Fruit fly (Drosophila melanogaster) whole organism, embryonic: Measurements from ENCODE around the gene CG32278.

ENCODE experiments used
- Abd-B ChIP-seq: fragments of 200-800 bp; sonication (Bioruptor generic); optimal IDR thresholded peaks from 2 replicates; lab custom pipeline; 2018; ENCODE audit warnings: missing biosample characterization, mild to moderate bottlenecking, missing genetic modification characterization, moderate library complexity
- CG10209 ChIP-seq: fragments of 200-800 bp; sonication (Bioruptor generic); optimal IDR thresholded peaks from 3 replicates; lab custom pipeline; 2017; ENCODE audit warnings: missing biosample characterization, mild to moderate bottlenecking, missing genetic modification characterization, missing genetic modification reagents
- CG10366 ChIP-seq: fragments of 200-800 bp; sonication (Bioruptor generic); IDR thresholded peaks from 2 replicates; pipeline ENCODE4 v1.3.6; 2022; ENCODE audit warnings: missing biosample characterization, missing genetic modification characterization
- CG11085 ChIP-seq: fragments of 200-800 bp; sonication (Bioruptor generic); IDR thresholded peaks from 2 replicates; pipeline ENCODE4 v1.3.6; 2022; ENCODE audit warnings: missing biosample characterization, missing genetic modification characterization
- CG11560 ChIP-seq: fragments of 200-800 bp; sonication (Bioruptor generic); IDR thresholded peaks from 3 replicates; pipeline ENCODE4 v1.3.6; 2022; ENCODE audit warnings: missing biosample characterization, missing genetic modification characterization
- CG12391 ChIP-seq: fragments of 200-800 bp; sonication (Bioruptor generic); optimal IDR thresholded peaks from 3 replicates; lab custom pipeline; 2018; ENCODE audit warnings: missing biosample characterization, mild to moderate bottlenecking, missing genetic modification characterization, moderate library complexity
- CG13287 ChIP-seq: fragments of 200-800 bp; sonication (Bioruptor generic); IDR thresholded peaks from 2 replicates; pipeline ENCODE4 v1.3.6; 2022; ENCODE audit warnings: missing biosample characterization, missing genetic modification characterization; ENCODE audit not compliant: partially characterized antibody
- CG14710 ChIP-seq: fragments of 200-800 bp; sonication (Bioruptor generic); optimal IDR thresholded peaks from 3 replicates; lab custom pipeline; 2019; ENCODE audit warnings: missing biosample characterization, mild to moderate bottlenecking, missing genetic modification characterization, moderate library complexity
- CG1792 ChIP-seq: fragments of 200-800 bp; sonication (Bioruptor generic); optimal IDR thresholded peaks from 2 replicates; lab custom pipeline; 2016; ENCODE audit warnings: missing biosample characterization, missing genetic modification characterization
- CG18011 ChIP-seq: fragments of 200-800 bp; sonication (Bioruptor generic); optimal IDR thresholded peaks from 2 replicates; lab custom pipeline; 2017; ENCODE audit warnings: missing biosample characterization, missing genetic modification characterization, mild to moderate bottlenecking, moderate library complexity, missing genotype
- CG18619 ChIP-seq: fragments of 200-800 bp; sonication (Bioruptor generic); optimal IDR thresholded peaks from 3 replicates; lab custom pipeline; 2017; ENCODE audit warnings: missing biosample characterization, mild to moderate bottlenecking, missing genetic modification characterization
- CG2712 ChIP-seq: fragments of 200-800 bp; optimal IDR thresholded peaks from 3 replicates; lab custom pipeline; 2019; ENCODE audit warnings: missing biosample characterization, mild to moderate bottlenecking, missing genetic modification characterization, moderate library complexity
- CG31441 ChIP-seq: fragments of 200-800 bp; sonication (Bioruptor generic); IDR thresholded peaks from 2 replicates; pipeline ENCODE4 v1.3.6; 2022; ENCODE audit warnings: missing biosample characterization, missing genetic modification characterization
- CG4282 ChIP-seq: fragments of 200-800 bp; sonication (Bioruptor generic); optimal IDR thresholded peaks from 2 replicates; lab custom pipeline; 2016; ENCODE audit warnings: missing biosample characterization, missing genetic modification characterization
- CG6791 ChIP-seq: fragments of 200-800 bp; sonication (Bioruptor generic); IDR thresholded peaks from 3 replicates; pipeline ENCODE4 v1.3.6; 2022; ENCODE audit warnings: missing biosample characterization, missing genetic modification characterization; ENCODE audit not compliant: partially characterized antibody
- CG6854 ChIP-seq: fragments of 200-800 bp; sonication (Bioruptor generic); optimal IDR thresholded peaks from 3 replicates; lab custom pipeline; 2017; ENCODE audit warnings: missing biosample characterization, mild to moderate bottlenecking, missing genetic modification characterization
- CG7372 ChIP-seq: fragments of 200-800 bp; sonication (Bioruptor generic); IDR thresholded peaks from 2 replicates; pipeline ENCODE4 v1.3.6; 2022; ENCODE audit warnings: missing biosample characterization, missing genetic modification characterization
- CG7745 ChIP-seq: fragments of 200-800 bp; sonication (Bioruptor generic); optimal IDR thresholded peaks from 2 replicates; lab custom pipeline; 2018; ENCODE audit warnings: missing biosample characterization, mild to moderate bottlenecking, missing genetic modification characterization, moderate library complexity
- CG8290 ChIP-seq, 3 experiments: fragments of 200-800 bp; sonication (Bioruptor generic); optimal IDR thresholded peaks; 2 replicates each; lab custom pipeline; 2016 to 2019; ENCODE audit warnings: missing biosample characterization in 3 of 3, missing genetic modification characterization in 3 of 3, mild to moderate bottlenecking in 2 of 3, moderate library complexity in 1 of 3
- Chrac-16 ChIP-seq: fragments of 200-800 bp; sonication (Bioruptor generic); optimal IDR thresholded peaks from 3 replicates; lab custom pipeline; 2016; ENCODE audit warnings: missing biosample characterization, missing genetic modification characterization
- CkIIα-i1 ChIP-seq: fragments of 200-800 bp; sonication (Bioruptor generic); IDR thresholded peaks from 2 replicates; pipeline ENCODE4 v1.3.6; 2022; ENCODE audit warnings: missing biosample characterization, missing genetic modification characterization
- Dip3 ChIP-seq: fragments of 200-800 bp; sonication (Bioruptor generic); optimal IDR thresholded peaks from 3 replicates; lab custom pipeline; 2016; ENCODE audit warnings: missing biosample characterization, missing genetic modification characterization
- Dref ChIP-seq: fragments of 200-800 bp; sonication (Bioruptor generic); IDR thresholded peaks from 2 replicates; pipeline ENCODE4 v1.3.6; 2022; ENCODE audit warnings: missing biosample characterization, missing genetic modification characterization
- HLH54F ChIP-seq: fragments of 200-800 bp; sonication (Bioruptor generic); optimal IDR thresholded peaks from 3 replicates; lab custom pipeline; 2016; ENCODE audit warnings: missing biosample characterization, missing genetic modification characterization
- HLHmδ ChIP-seq: fragments of 200-800 bp; sonication (Bioruptor generic); optimal IDR thresholded peaks from 2 replicates; lab custom pipeline; 2018; ENCODE audit warnings: missing biosample characterization, mild to moderate bottlenecking, missing genetic modification characterization, moderate library complexity
- MTF-1 ChIP-seq: fragments of 200-800 bp; sonication (Bioruptor generic); optimal IDR thresholded peaks from 2 replicates; lab custom pipeline; 2018; ENCODE audit warnings: missing biosample characterization, mild to moderate bottlenecking, missing genetic modification characterization, borderline replicate concordance
- Max ChIP-seq: fragments of 200-800 bp; sonication (Bioruptor generic); optimal IDR thresholded peaks from 2 replicates; lab custom pipeline; 2016; ENCODE audit warnings: missing biosample characterization, mild to moderate bottlenecking, missing genetic modification characterization
- Mrtf ChIP-seq: fragments of 200-800 bp; sonication (Bioruptor generic); IDR thresholded peaks from 3 replicates; pipeline ENCODE4 v1.3.6; 2022; ENCODE audit warnings: missing biosample characterization, missing genetic modification characterization
- NC2β ChIP-seq: fragments of 200-800 bp; sonication (Bioruptor generic); optimal IDR thresholded peaks from 2 replicates; lab custom pipeline; 2016; ENCODE audit warnings: missing biosample characterization, missing genetic modification characterization
- Neu2 ChIP-seq: fragments of 200-800 bp; sonication (Bioruptor generic); optimal IDR thresholded peaks from 3 replicates; lab custom pipeline; 2016; ENCODE audit warnings: missing biosample characterization, missing genetic modification characterization, borderline replicate concordance
- Scr ChIP-seq: fragments of 200-800 bp; sonication (Bioruptor generic); IDR thresholded peaks from 2 replicates; pipeline ENCODE4 v1.3.6; 2022; ENCODE audit warnings: missing biosample characterization, missing genetic modification characterization; ENCODE audit not compliant: partially characterized antibody
- Tbp ChIP-seq: fragments of >200 bp; optimal IDR thresholded peaks from 2 replicates; lab custom pipeline; 2018; ENCODE audit warnings: missing biosample characterization, missing genetic modification characterization
- Trl ChIP-seq, 3 experiments: fragments of >200 bp in 2 of 3; fragments of 200-800 bp in 1 of 3; sonication (Bioruptor generic) in 1 of 3; optimal IDR thresholded peaks; 2 replicates in 1 of 3; 3 replicates in 2 of 3; lab custom pipeline; 2016 to 2017; ENCODE audit warnings: missing biosample characterization in 1 of 3, missing genetic modification characterization in 1 of 3
- ab ChIP-seq: fragments of 200-800 bp; sonication (Bioruptor generic); optimal IDR thresholded peaks from 2 replicates; lab custom pipeline; 2016; ENCODE audit warnings: missing biosample characterization, missing genetic modification characterization
- ato ChIP-seq: fragments of 200-800 bp; sonication (Bioruptor generic); IDR thresholded peaks from 2 replicates; pipeline ENCODE4 v1.3.6; 2022; ENCODE audit warnings: missing biosample characterization, missing genetic modification characterization; ENCODE audit not compliant: partially characterized antibody
- cad ChIP-seq: fragments of >200 bp; optimal IDR thresholded peaks from 2 replicates; lab custom pipeline; 2017; ENCODE audit warnings: missing biosample characterization, missing genetic modification characterization
- cas ChIP-seq: fragments of 200-800 bp; sonication (Bioruptor generic); IDR thresholded peaks from 2 replicates; pipeline ENCODE4 v1.3.6; 2022; ENCODE audit warnings: missing biosample characterization, missing genetic modification characterization
- corto ChIP-seq: fragments of 200-800 bp; sonication (Bioruptor generic); optimal IDR thresholded peaks from 2 replicates; lab custom pipeline; 2016; ENCODE audit warnings: missing biosample characterization, mild to moderate bottlenecking, missing genetic modification characterization, moderate library complexity
- danr ChIP-seq: fragments of 200-800 bp; sonication (Bioruptor generic); IDR thresholded peaks from 2 replicates; pipeline ENCODE4 v1.3.6; 2022; ENCODE audit warnings: missing biosample characterization, missing genetic modification characterization
- dmrt99B ChIP-seq: fragments of 200-800 bp; sonication (Bioruptor generic); optimal IDR thresholded peaks from 2 replicates; lab custom pipeline; 2018; ENCODE audit warnings: missing biosample characterization, mild to moderate bottlenecking, missing genetic modification characterization, moderate library complexity
- gt ChIP-seq: fragments of 200-800 bp; sonication (Bioruptor generic); IDR thresholded peaks from 2 replicates; pipeline ENCODE4 v1.3.6; 2022; ENCODE audit warnings: missing biosample characterization, missing genetic modification characterization
- kah ChIP-seq: fragments of 200-800 bp; sonication (Bioruptor generic); optimal IDR thresholded peaks from 2 replicates; lab custom pipeline; 2018; ENCODE audit warnings: missing biosample characterization, mild to moderate bottlenecking, missing genetic modification characterization
- knrl ChIP-seq: fragments of 200-800 bp; sonication (Bioruptor generic); IDR thresholded peaks from 3 replicates; pipeline ENCODE4 v1.3.6; 2022; ENCODE audit warnings: missing biosample characterization, missing genetic modification characterization; ENCODE audit not compliant: partially characterized antibody
- onecut ChIP-seq: fragments of 200-800 bp; sonication (Bioruptor generic); IDR thresholded peaks from 2 replicates; pipeline ENCODE4 v1.3.6; 2022; ENCODE audit warnings: missing biosample characterization, missing genetic modification characterization
- salm ChIP-seq: fragments of 200-800 bp; sonication (Bioruptor generic); optimal IDR thresholded peaks from 2 replicates; lab custom pipeline; 2018; ENCODE audit warnings: missing biosample characterization, mild to moderate bottlenecking, missing genetic modification characterization
- sd ChIP-seq: fragments of 200-800 bp; sonication (Bioruptor generic); optimal IDR thresholded peaks from 3 replicates; lab custom pipeline; 2018; ENCODE audit warnings: missing biosample characterization, mild to moderate bottlenecking, missing genetic modification characterization, moderate library complexity
- seq ChIP-seq: fragments of 200-800 bp; sonication (Bioruptor generic); IDR thresholded peaks from 2 replicates; pipeline ENCODE4 v1.3.6; 2022; ENCODE audit warnings: missing biosample characterization, missing genetic modification characterization
- slou ChIP-seq: fragments of 200-800 bp; sonication (Bioruptor generic); optimal IDR thresholded peaks from 3 replicates; lab custom pipeline; 2016; ENCODE audit warnings: missing biosample characterization, missing genetic modification characterization
- tin ChIP-seq: fragments of 200-800 bp; sonication (Bioruptor generic); optimal IDR thresholded peaks from 3 replicates; lab custom pipeline; 2016; ENCODE audit warnings: missing biosample characterization, missing genetic modification characterization
- twi ChIP-seq: fragments of 200-800 bp; optimal IDR thresholded peaks from 2 replicates; lab custom pipeline; 2019; ENCODE audit warnings: missing biosample characterization, mild to moderate bottlenecking, missing genetic modification characterization, moderate library complexity
- vvl ChIP-seq: fragments of 200-800 bp; sonication (Bioruptor generic); IDR thresholded peaks from 2 replicates; pipeline ENCODE4 v1.3.6; 2022; ENCODE audit warnings: missing biosample characterization, missing genetic modification characterization
- wor ChIP-seq: fragments of 200-800 bp; sonication (Bioruptor generic); IDR thresholded peaks from 2 replicates; pipeline ENCODE4 v1.3.6; 2022; ENCODE audit warnings: missing biosample characterization, missing genetic modification characterization

Gene CG32278

dm6 chr3L:3208895-3209294, 39.8 kb downstream of the CG32278 start, which contains the start of the genes CG32269 and CG32270 (continued):
- TF ChIP-seq Dref (GFP tag; lab: Robert Waterston, UW) (no peak), CG8290 (GFP tag; optimal IDR thresholded peaks at IDR 0.05; lab: Kevin White, UChicago) (no peak), CG8290 (tag; optimal IDR thresholded peaks at IDR 0.05; lab: Kevin White, UChicago) (no peak), Abd-B (GFP tag; lab: Kevin White, UChicago) (no peak), slou (GFP tag; lab: Kevin White, UChicago) (no peak), danr (GFP tag; lab: Robert Waterston, UW) (no peak), Scr (GFP tag; lab: Robert Waterston, UW) (no peak), CG12391 (tag; lab: Kevin White, UChicago) (no peak), onecut (no peak), kah (GFP tag; lab: Kevin White, UChicago) (peak; percentile 71), CG1792 (GFP tag; lab: Kevin White, UChicago) (no peak), CG14710 (tag; lab: Kevin White, UChicago) (no peak), dmrt99B (tag; lab: Kevin White, UChicago) (no peak), CG7372 (no peak), CG10366 (GFP tag; lab: Robert Waterston, UW) (no peak), ato (GFP tag; lab: Robert Waterston, UW) (no peak), Tbp (GFP tag; lab: Kevin White, UChicago) (no peak), CkIIα-i1 (GFP tag; lab: Robert Waterston, UW) (no peak), CG6791 (no peak), wor (GFP tag; lab: Robert Waterston, UW) (no peak), sd (tag; lab: Kevin White, UChicago) (no peak), twi (tag; lab: Kevin White, UChicago) (no peak), seq (GFP tag; lab: Robert Waterston, UW) (no peak), CG2712 (tag; lab: Kevin White, UChicago) (no peak), CG6854 (GFP tag; lab: Kevin White, UChicago) (no peak), tin (GFP tag; lab: Kevin White, UChicago) (no peak), CG11085 (GFP tag; lab: Robert Waterston, UW) (no peak), CG10209 (no peak), MTF-1 (GFP tag; lab: Kevin White, UChicago) (peak; percentile 0), CG18619 (GFP tag; lab: Kevin White, UChicago) (peak; percentile 3), CG4282 (no peak), HLH54F (no peak), corto (no peak), Trl (optimal IDR thresholded peaks at IDR 0.05; lab: Kevin White, UChicago) (no peak), Trl (GFP tag; optimal IDR thresholded peaks at IDR 0.05; lab: Kevin White, UChicago) (peak; percentile 0), Neu2 (GFP tag; lab: Kevin White, UChicago) (no peak), gt (GFP tag; lab: Robert Waterston, UW) (no peak), HLHmδ (peak; percentile 30), ab (GFP tag; lab: Kevin White, UChicago) (no peak), cad (GFP tag; lab: Kevin White, UChicago) (no peak)

dm6 chr3L:3218859-3219258, 49.8 kb downstream of the CG32278 start, which contains the start of the genes hob and nSMase:
Gene hob, minus strand, starts transcription at chr3L:3218920.
Gene nSMase, plus strand, starts transcription at chr3L:3219156.
- TF ChIP-seq NC2β (peak; percentile 11), Mrtf (no peak), CG13287 (GFP tag; lab: Robert Waterston, UW) (peak; percentile 29; the same call in 1 of the 2 replicates), CG18011 (GFP tag; lab: Kevin White, UChicago) (no peak), CG11560 (tag; lab: Robert Waterston, UW) (no peak), knrl (GFP tag; lab: Robert Waterston, UW) (peak; percentile 37; the same call in 1 of the 3 replicates), Max (GFP tag; lab: Kevin White, UChicago) (peak; percentile 33), Chrac-16 (GFP tag; lab: Kevin White, UChicago) (no peak), cas (GFP tag; lab: Robert Waterston, UW) (no peak), CG31441 (no peak), CG7745 (tag; lab: Kevin White, UChicago) (no peak), danr (GFP tag; lab: Robert Waterston, UW) (no peak), Dip3 (GFP tag; lab: Kevin White, UChicago) (peak; percentile 12), salm (tag; lab: Kevin White, UChicago) (no peak), vvl (no peak)
